Worm (Caenorhabditis elegans): ENCODE results near the gene lad-2.

lad-2 gene

ce11 chrIV:2969399-2969990 is 8.8 kb downstream of the lad-2 start, which contains the start of gene Y54G2A.57:
TSS of gene Y54G2A.57 (plus strand) at chrIV:2969940.
- TF ChIP-seq unc-30 (tag; optimal IDR thresholded peaks at IDR 0.05), result no peak
- no peak for TF ChIP-seq pax-3 (tag; optimal IDR thresholded peaks at IDR 0.05)
- no peak for TF ChIP-seq unc-98 (GFP tag; IDR thresholded peaks at IDR 0.05)
- TF ChIP-seq ceh-82 (tag; optimal IDR thresholded peaks at IDR 0.05), result no peak
- TF ChIP-seq unc-86 (tag; optimal IDR thresholded peaks at IDR 0.05), result no peak
- no peak for TF ChIP-seq lin-15B (tag; optimal IDR thresholded peaks at IDR 0.05)
- no peak for TF ChIP-seq mep-1 (tag; optimal IDR thresholded peaks at IDR 0.05)
- no peak for TF ChIP-seq egl-13 (tag; optimal IDR thresholded peaks at IDR 0.05)
- no peak for TF ChIP-seq pag-3 (tag; optimal IDR thresholded peaks at IDR 0.05; ENCODE audit: borderline replicate concordance, insufficient read depth)
- TF ChIP-seq nhr-90 (tag; optimal IDR thresholded peaks at IDR 0.05; ENCODE audit: poor library complexity), result no peak
- TF ChIP-seq ztf-4 (tag; optimal IDR thresholded peaks at IDR 0.05), result no peak
- TF ChIP-seq ets-5 (GFP tag; IDR thresholded peaks at IDR 0.05), result no peak
- TF ChIP-seq ceh-90 (tag; optimal IDR thresholded peaks at IDR 0.05), result no peak
- TF ChIP-seq tbx-2 (tag; optimal IDR thresholded peaks at IDR 0.05), result no peak

ce11 chrIV:2966884-2967283 is 11.4 kb downstream of the lad-2 start:
- TF ChIP-seq hlh-17 (GFP tag; optimal IDR thresholded peaks at IDR 0.05; ENCODE audit: borderline replicate concordance) (no peak), C34B4.2 (tag; optimal IDR thresholded peaks at IDR 0.05) (no peak), nhr-19 (GFP tag; conservative IDR thresholded peaks at IDR 0.05) (no peak), nhr-11 (tag; optimal IDR thresholded peaks at IDR 0.05) (no peak), mef-2 (tag; optimal IDR thresholded peaks at IDR 0.05) (no peak), Y116A8C.19 (tag; optimal IDR thresholded peaks at IDR 0.05; ENCODE audit: borderline replicate concordance) (no peak), blmp-1 (tag; optimal IDR thresholded peaks at IDR 0.05) (no peak), fkh-4 (tag; optimal IDR thresholded peaks at IDR 0.05; ENCODE audit: borderline replicate concordance) (no peak), jun-1 (tag; optimal IDR thresholded peaks at IDR 0.05) (no peak), pax-3 (tag; optimal IDR thresholded peaks at IDR 0.05) (no peak), fkh-8 (tag; optimal IDR thresholded peaks at IDR 0.05) (no peak), egl-27 (tag; optimal IDR thresholded peaks at IDR 0.05) (no peak), nhr-90 (tag; optimal IDR thresholded peaks at IDR 0.05; ENCODE audit: poor library complexity) (no peak), nhr-12 (tag; optimal IDR thresholded peaks at IDR 0.05) (no peak), nhr-47 (tag; optimal IDR thresholded peaks at IDR 0.05) (no peak), lir-3 (tag; optimal IDR thresholded peaks at IDR 0.05; ENCODE audit: poor library complexity) (no peak), ceh-63 (GFP tag; optimal IDR thresholded peaks at IDR 0.05) (no peak), sox-4 (tag; optimal IDR thresholded peaks at IDR 0.05) (no peak)

- TF ChIP-seq fkh-4 (tag; optimal IDR thresholded peaks at IDR 0.05; ENCODE audit: borderline replicate concordance) (no peak), isw-1 (GFP tag; IDR thresholded peaks at IDR 0.05) (no peak), unc-62 (GFP tag; optimal IDR thresholded peaks at IDR 0.05) (no peak), Y116A8C.19 (tag; optimal IDR thresholded peaks at IDR 0.05; ENCODE audit: borderline replicate concordance) (no peak), zag-1 (tag; optimal IDR thresholded peaks at IDR 0.05) (no peak), C04F5.9 (tag; optimal IDR thresholded peaks at IDR 0.05) (no peak), lin-13 (GFP tag; optimal IDR thresholded peaks at IDR 0.05) (no peak)
These were observed 18.0 kb downstream of the lad-2 start for ce11 chrIV:2960242-2960641.

ce11 chrIV:2959798-2960197 is 18.5 kb downstream of the lad-2 start, which contains the start of gene ser-6:
TSS of gene ser-6 (plus strand) at chrIV:2960098.
- TF ChIP-seq fkh-10 (GFP tag; optimal IDR thresholded peaks at IDR 0.05), result peak; percentile 33
- no peak for TF ChIP-seq alr-1 (tag; optimal IDR thresholded peaks at IDR 0.05; ENCODE audit: borderline replicate concordance)
- no peak for TF ChIP-seq nhr-77 (tag; optimal IDR thresholded peaks at IDR 0.05)

All from whole organism, L1 larva.